Worm (Caenorhabditis elegans) whole organism, early embryonic: Measurements from ENCODE around the gene inf-1.

Experiments used
- B0310.2 ChIP-seq: sonication (generic microtip); optimal IDR thresholded peaks from 2 replicates; lab custom pipeline; 2016; ENCODE audit warnings: mild to moderate bottlenecking, missing genetic modification characterization, missing compliant biosample characterization
- F13C5.2 ChIP-seq: sonication (generic microtip); optimal IDR thresholded peaks from 2 replicates; lab custom pipeline; 2017; ENCODE audit warnings: mild to moderate bottlenecking, missing genetic modification characterization, inconsistent platforms, missing compliant biosample characterization
- aly-1 ChIP-seq: sonication (generic microtip); optimal IDR thresholded peaks from 2 replicates; lab custom pipeline; 2016; ENCODE audit warnings: missing genetic modification characterization, missing compliant biosample characterization
- ama-1 ChIP-seq: fragments of 150-350 bp; optimal IDR thresholded peaks from 2 replicates; lab custom pipeline; 2014
- ceh-13 ChIP-seq: fragments of 200-800 bp; sonication (Bioruptor generic); optimal IDR thresholded peaks from 2 replicates; lab custom pipeline; 2018; ENCODE audit warnings: mild to moderate bottlenecking, missing genetic modification characterization, missing compliant biosample characterization
- ceh-36 ChIP-seq: sonication (generic microtip); optimal IDR thresholded peaks from 2 replicates; lab custom pipeline; 2016; ENCODE audit warnings: missing genetic modification characterization, inconsistent platforms, missing compliant biosample characterization
- ets-7 ChIP-seq: sonication (generic microtip); optimal IDR thresholded peaks from 2 replicates; lab custom pipeline; 2016; ENCODE audit warnings: missing genotype, missing genetic modification characterization, missing compliant biosample characterization
- flt-1 ChIP-seq: fragments of 200-800 bp; sonication (Bioruptor generic); IDR thresholded peaks from 2 replicates; pipeline ENCODE4 v1.3.6; 2022; ENCODE audit warnings: missing genetic modification characterization, missing compliant biosample characterization
- hmbx-1 ChIP-seq: sonication (generic microtip); optimal IDR thresholded peaks from 2 replicates; lab custom pipeline; 2016; ENCODE audit warnings: mild to moderate bottlenecking, missing genetic modification characterization, missing compliant biosample characterization
- hmg-4 ChIP-seq: fragments of 200-800 bp; sonication (Bioruptor generic); optimal IDR thresholded peaks from 2 replicates; lab custom pipeline; 2018; ENCODE audit warnings: mild to moderate bottlenecking, missing genetic modification characterization, missing compliant biosample characterization
- hnd-1 ChIP-seq: sonication (generic microtip); optimal IDR thresholded peaks from 2 replicates; lab custom pipeline; 2016; ENCODE audit warnings: missing genetic modification characterization, missing compliant biosample characterization
- pes-1 ChIP-seq: fragments of 200-800 bp; sonication (Bioruptor generic); IDR thresholded peaks from 2 replicates; pipeline ENCODE4 v1.3.6; 2022; ENCODE audit warnings: missing genetic modification reagents, missing genetic modification characterization, missing compliant biosample characterization
- scrt-1 ChIP-seq: fragments of 200-800 bp; sonication (Bioruptor generic); IDR thresholded peaks from 2 replicates; pipeline ENCODE4 v1.3.6; 2022; ENCODE audit warnings: missing genetic modification characterization, missing compliant biosample characterization
- sea-1 ChIP-seq: fragments of 200-800 bp; sonication (Bioruptor generic); conservative IDR thresholded peaks from 2 replicates; pipeline ENCODE4 v1.3.6; 2022; ENCODE audit warnings: missing genetic modification characterization, missing compliant biosample characterization
- tbx-11 ChIP-seq: fragments of 200-800 bp; sonication (Bioruptor generic); IDR thresholded peaks from 2 replicates; pipeline ENCODE4 v1.3.6; 2022; ENCODE audit warnings: missing genetic modification characterization, missing compliant biosample characterization
- tbx-37 ChIP-seq: fragments of 200-800 bp; sonication (Bioruptor generic); conservative IDR thresholded peaks from 2 replicates; pipeline ENCODE4 v1.3.6; 2022; ENCODE audit warnings: missing genetic modification reagents, missing genetic modification characterization, missing compliant biosample characterization
- tra-4 ChIP-seq: sonication (generic microtip); optimal IDR thresholded peaks from 2 replicates; lab custom pipeline; 2017; ENCODE audit warnings: missing genetic modification characterization, missing compliant biosample characterization

Gene inf-1

ce11 chrIII:6947896-6948295 is 18.0 kb downstream of the inf-1 start:
- no peak for TF ChIP-seq aly-1 (tag; lab: Kevin White, UChicago)
- no peak for TF ChIP-seq ceh-13
- no peak for TF ChIP-seq tbx-37 (GFP tag; lab: Robert Waterston, UW)
- no peak for TF ChIP-seq hmbx-1 (tag; lab: Kevin White, UChicago)
- no peak for TF ChIP-seq B0310.2 (tag; lab: Kevin White, UChicago)
- no peak for TF ChIP-seq F13C5.2
- no peak for TF ChIP-seq pes-1 (GFP tag; lab: Robert Waterston, UW)
- no peak for TF ChIP-seq scrt-1
- no peak for TF ChIP-seq ets-7 (tag; lab: Kevin White, UChicago)
- TF ChIP-seq tra-4 (tag; lab: Kevin White, UChicago): no peak
- no peak for TF ChIP-seq hnd-1 (tag; lab: Kevin White, UChicago)
- TF ChIP-seq flt-1: no peak
- no peak for TF ChIP-seq hmg-4
- no peak for TF ChIP-seq sea-1 (GFP tag; lab: Robert Waterston, UW)
- TF ChIP-seq tbx-11: no peak
- TF ChIP-seq ceh-36 (tag; lab: Kevin White, UChicago): no peak

- TF ChIP-seq hmg-4: no peak
- no peak for TF ChIP-seq F13C5.2
- TF ChIP-seq hmbx-1 (tag; lab: Kevin White, UChicago): no peak
- no peak for TF ChIP-seq tbx-11
- TF ChIP-seq ceh-13: no peak
- TF ChIP-seq ets-7 (tag; lab: Kevin White, UChicago): no peak
- TF ChIP-seq flt-1: no peak
- no peak for TF ChIP-seq tbx-37 (GFP tag; lab: Robert Waterston, UW)
- no peak for TF ChIP-seq sea-1 (GFP tag; lab: Robert Waterston, UW)
- TF ChIP-seq tra-4 (tag; lab: Kevin White, UChicago): no peak
- TF ChIP-seq B0310.2 (tag; lab: Kevin White, UChicago): no peak
- TF ChIP-seq scrt-1: no peak
- TF ChIP-seq hnd-1 (tag; lab: Kevin White, UChicago): no peak
- no peak for TF ChIP-seq pes-1 (GFP tag; lab: Robert Waterston, UW)
- no peak for TF ChIP-seq ceh-36 (tag; lab: Kevin White, UChicago)
- no peak for TF ChIP-seq aly-1 (tag; lab: Kevin White, UChicago)
- no peak for TF ChIP-seq ama-1 (lab: Kevin White, UChicago)
Observed at ce11 chrIII:6951435-6951834, 21.5 kb downstream of the inf-1 start.

ce11 chrIII:6953373-6953772 is 23.4 kb downstream of the inf-1 start:
- TF ChIP-seq hmg-4 (no peak), hnd-1 (tag; lab: Kevin White, UChicago) (no peak), F13C5.2 (no peak), flt-1 (no peak), hmbx-1 (tag; lab: Kevin White, UChicago) (no peak), ceh-36 (tag; lab: Kevin White, UChicago) (no peak), aly-1 (tag; lab: Kevin White, UChicago) (no peak), tbx-37 (GFP tag; lab: Robert Waterston, UW) (no peak), ets-7 (tag; lab: Kevin White, UChicago) (no peak), tbx-11 (no peak)

ce11 chrIII:6953978-6954377 is 24.0 kb downstream of the inf-1 start:
- TF ChIP-seq flt-1 (no peak), B0310.2 (tag; lab: Kevin White, UChicago) (no peak), scrt-1 (no peak), F13C5.2 (no peak), ceh-36 (tag; lab: Kevin White, UChicago) (no peak), hmbx-1 (tag; lab: Kevin White, UChicago) (no peak), hnd-1 (tag; lab: Kevin White, UChicago) (no peak), aly-1 (tag; lab: Kevin White, UChicago) (no peak), hmg-4 (no peak), tbx-37 (GFP tag; lab: Robert Waterston, UW) (no peak), ama-1 (lab: Kevin White, UChicago) (no peak), tra-4 (tag; lab: Kevin White, UChicago) (no peak), sea-1 (GFP tag; lab: Robert Waterston, UW) (no peak), tbx-11 (no peak)

ce11 chrIII:6955766-6956165 is 25.8 kb downstream of the inf-1 start:
- TF ChIP-seq hnd-1 (tag; lab: Kevin White, UChicago): no peak
- TF ChIP-seq tra-4 (tag; lab: Kevin White, UChicago): no peak
- no peak for TF ChIP-seq scrt-1
- no peak for TF ChIP-seq aly-1 (tag; lab: Kevin White, UChicago)
- TF ChIP-seq tbx-37 (GFP tag; lab: Robert Waterston, UW): no peak
- TF ChIP-seq pes-1 (GFP tag; lab: Robert Waterston, UW): no peak
- no peak for TF ChIP-seq sea-1 (GFP tag; lab: Robert Waterston, UW)
- no peak for TF ChIP-seq ceh-36 (tag; lab: Kevin White, UChicago)
- TF ChIP-seq B0310.2 (tag; lab: Kevin White, UChicago): no peak
- no peak for TF ChIP-seq hmbx-1 (tag; lab: Kevin White, UChicago)
- no peak for TF ChIP-seq ama-1 (lab: Kevin White, UChicago)

ce11 chrIII:6958674-6959241 is 28.8 kb downstream of the inf-1 start:
- no peak for TF ChIP-seq hmbx-1 (tag; lab: Kevin White, UChicago)

- TF ChIP-seq aly-1 (tag; lab: Kevin White, UChicago) (no peak), ets-7 (tag; lab: Kevin White, UChicago) (no peak), tbx-11 (no peak), flt-1 (no peak), ceh-36 (tag; lab: Kevin White, UChicago) (no peak), hmg-4 (no peak), ama-1 (lab: Kevin White, UChicago) (no peak), F13C5.2 (peak; percentile 8)
Observed at ce11 chrIII:6961167-6961566, 31.2 kb downstream of the inf-1 start.
